Worm (Caenorhabditis elegans) whole organism, L4 larva: ENCODE data around the gene Y6E2A.1.

Source experiments
- F44E2.7 ChIP-seq: fragments of 200-800 bp; sonication (Bioruptor generic); IDR thresholded peaks from 2 replicates; pipeline ENCODE4 v2.1.2; 2022; ENCODE audit warnings: missing genetic modification characterization, missing compliant biosample characterization
- ZK337.2 ChIP-seq: fragments of 200-800 bp; sonication (Bioruptor generic); IDR thresholded peaks from 2 replicates; pipeline ENCODE4 v1.3.6; 2022; ENCODE audit warnings: missing genetic modification reagents, missing genetic modification characterization, missing compliant biosample characterization
- ZK546.5 ChIP-seq, 2 experiments: sonication (generic microtip); optimal IDR thresholded peaks; 2 replicates each; lab custom pipeline; 2017; ENCODE audit warnings: missing biosample characterization in 2 of 2, missing genetic modification characterization in 2 of 2
- ceh-62 ChIP-seq: sonication (generic microtip); optimal IDR thresholded peaks from 2 replicates; lab custom pipeline; 2017; ENCODE audit warnings: missing biosample characterization, missing genetic modification characterization
- ces-1 ChIP-seq: fragments of 150-350 bp; sonication (generic microtip); optimal IDR thresholded peaks from 4 replicates; lab custom pipeline; 2014; ENCODE audit warnings: missing biosample characterization, missing genetic modification reagents, missing genetic modification characterization
- cey-2 ChIP-seq: sonication (generic microtip); optimal IDR thresholded peaks from 3 replicates; lab custom pipeline; 2017; ENCODE audit warnings: missing genetic modification characterization, mild to moderate bottlenecking, missing compliant biosample characterization, antibody characterized with exemption, borderline replicate concordance; ENCODE audit not compliant: insufficient read depth
- daf-19 ChIP-seq: fragments of 200-800 bp; sonication (Bioruptor generic); conservative IDR thresholded peaks from 2 replicates; pipeline ENCODE4 v1.3.6; 2022; ENCODE audit warnings: missing genetic modification characterization, missing compliant biosample characterization
- daf-8 ChIP-seq: fragments of 200-800 bp; sonication (Bioruptor generic); IDR thresholded peaks from 2 replicates; pipeline ENCODE4 v1.3.6; 2022; ENCODE audit warnings: missing genetic modification characterization, missing compliant biosample characterization
- dmd-6 ChIP-seq: fragments of 200-800 bp; sonication (Bioruptor generic); IDR thresholded peaks from 2 replicates; pipeline ENCODE4 v1.3.6; 2022; ENCODE audit warnings: missing genetic modification reagents, missing genetic modification characterization, missing compliant biosample characterization
- dmd-8 ChIP-seq: fragments of 200-800 bp; sonication (Bioruptor generic); IDR thresholded peaks from 2 replicates; pipeline ENCODE4 v1.3.6; 2022; ENCODE audit warnings: missing genetic modification characterization, missing compliant biosample characterization
- dpl-1 ChIP-seq: fragments of 150-350 bp; optimal IDR thresholded peaks from 2 replicates; lab custom pipeline; 2014; ENCODE audit warnings: missing biosample characterization, missing genetic modification reagents, missing genetic modification characterization
- duxl-1 ChIP-seq: sonication (generic microtip); optimal IDR thresholded peaks from 2 replicates; lab custom pipeline; 2016; ENCODE audit warnings: mild to moderate bottlenecking, missing genetic modification characterization, moderate library complexity, missing compliant biosample characterization; ENCODE audit not compliant: poor library complexity
- egl-27 ChIP-seq: sonication (generic microtip); optimal IDR thresholded peaks from 3 replicates; lab custom pipeline; 2017; ENCODE audit warnings: missing biosample characterization, missing genetic modification reagents, missing genetic modification characterization
- lim-7 ChIP-seq: fragments of 200-800 bp; sonication (Bioruptor generic); IDR thresholded peaks from 2 replicates; pipeline ENCODE4 v1.3.6; 2022; ENCODE audit warnings: missing genetic modification characterization, missing compliant biosample characterization
- lin-13 ChIP-seq: fragments of 150-350 bp; optimal IDR thresholded peaks from 2 replicates; lab custom pipeline; 2014; ENCODE audit warnings: missing biosample characterization, missing genetic modification reagents, missing genetic modification characterization
- lin-15B ChIP-seq: fragments of 150-350 bp; sonication (generic microtip); optimal IDR thresholded peaks from 3 replicates; lab custom pipeline; 2014; ENCODE audit warnings: missing biosample characterization, missing genetic modification characterization
- lin-38 ChIP-seq: fragments of 200-800 bp; sonication (Bioruptor generic); IDR thresholded peaks from 2 replicates; pipeline ENCODE4 v1.3.6; 2022; ENCODE audit warnings: missing genetic modification reagents, missing genetic modification characterization, missing compliant biosample characterization
- madf-5 ChIP-seq, 2 experiments: fragments of 200-800 bp; sonication (Bioruptor generic); IDR thresholded peaks; 2 replicates each; pipeline ENCODE4 v1.3.6; 2022; ENCODE audit warnings: missing compliant biosample characterization in 2 of 2, missing genetic modification characterization in 2 of 2
- madf-9 ChIP-seq: fragments of 200-800 bp; sonication (Bioruptor generic); conservative IDR thresholded peaks from 2 replicates; pipeline ENCODE4 v1.3.6; 2022; ENCODE audit warnings: missing genetic modification reagents, missing genetic modification characterization, missing compliant biosample characterization
- mdl-1 ChIP-seq, 2 experiments: fragments of 150-350 bp in 1 of 2; sonication (generic microtip) in 1 of 2; optimal IDR thresholded peaks; 2 replicates each; lab custom pipeline; 2014 to 2017; ENCODE audit warnings: missing biosample characterization in 2 of 2, missing genetic modification characterization in 2 of 2
- nhr-102 ChIP-seq: sonication (generic microtip); optimal IDR thresholded peaks from 2 replicates; lab custom pipeline; 2016; ENCODE audit warnings: mild to moderate bottlenecking, missing genetic modification characterization, moderate library complexity, missing compliant biosample characterization
- nhr-11 ChIP-seq: fragments of 150-350 bp; optimal IDR thresholded peaks from 2 replicates; lab custom pipeline; 2014; ENCODE audit warnings: missing biosample characterization, missing genetic modification characterization
- nhr-25 ChIP-seq: sonication (generic microtip); optimal IDR thresholded peaks from 2 replicates; lab custom pipeline; 2017; ENCODE audit warnings: missing genetic modification characterization, mild to moderate bottlenecking, missing compliant biosample characterization, antibody characterized with exemption, moderate library complexity, borderline replicate concordance; ENCODE audit not compliant: insufficient read depth
- nhr-48 ChIP-seq: sonication (generic microtip); optimal IDR thresholded peaks from 2 replicates; lab custom pipeline; 2016; ENCODE audit warnings: mild to moderate bottlenecking, missing genetic modification characterization, missing compliant biosample characterization
- nhr-6 ChIP-seq: fragments of 150-350 bp; optimal IDR thresholded peaks from 2 replicates; lab custom pipeline; 2014; ENCODE audit warnings: missing biosample characterization, missing genetic modification characterization
- nhr-77 ChIP-seq: fragments of 150-350 bp; optimal IDR thresholded peaks from 2 replicates; lab custom pipeline; 2014; ENCODE audit warnings: missing biosample characterization, missing genetic modification characterization
- php-3 ChIP-seq: fragments of 200-800 bp; sonication (Bioruptor generic); IDR thresholded peaks from 2 replicates; pipeline ENCODE4 v1.3.6; 2022; ENCODE audit warnings: missing genetic modification reagents, missing genetic modification characterization, missing compliant biosample characterization
- rbr-2 ChIP-seq: sonication (generic microtip); optimal IDR thresholded peaks from 2 replicates; lab custom pipeline; 2016; ENCODE audit warnings: missing genotype, missing genetic modification characterization, missing compliant biosample characterization
- skn-1 ChIP-seq: fragments of 150-350 bp; optimal IDR thresholded peaks from 2 replicates; lab custom pipeline; 2014; ENCODE audit warnings: missing biosample characterization, missing genetic modification characterization
- tag-97 ChIP-seq: fragments of 200-800 bp; sonication (Bioruptor generic); IDR thresholded peaks from 2 replicates; pipeline ENCODE4 v1.3.6; 2022; ENCODE audit warnings: missing genetic modification characterization, missing compliant biosample characterization
- tra-1 ChIP-seq: fragments of 200-800 bp; sonication (Bioruptor generic); IDR thresholded peaks from 2 replicates; pipeline ENCODE4 v1.3.6; 2022; ENCODE audit warnings: missing genetic modification reagents, missing genetic modification characterization, missing compliant biosample characterization
- zfp-2 ChIP-seq: sonication (generic microtip); optimal IDR thresholded peaks from 2 replicates; lab custom pipeline; 2016; ENCODE audit warnings: mild to moderate bottlenecking, missing genetic modification characterization, missing compliant biosample characterization
- zfp-3 ChIP-seq: fragments of 200-800 bp; sonication (Bioruptor generic); conservative IDR thresholded peaks from 2 replicates; pipeline ENCODE4 v1.3.6; 2022; ENCODE audit warnings: missing genetic modification reagents, missing genetic modification characterization, missing compliant biosample characterization
- zip-11 ChIP-seq: fragments of 200-800 bp; sonication (Bioruptor generic); IDR thresholded peaks from 2 replicates; pipeline ENCODE4 v1.3.6; 2022; ENCODE audit warnings: missing genetic modification characterization, missing compliant biosample characterization
- ztf-7 ChIP-seq: fragments of 150-350 bp; optimal IDR thresholded peaks from 2 replicates; lab custom pipeline; 2014; ENCODE audit warnings: missing biosample characterization, missing genetic modification characterization

Gene Y6E2A.1

DNA sequence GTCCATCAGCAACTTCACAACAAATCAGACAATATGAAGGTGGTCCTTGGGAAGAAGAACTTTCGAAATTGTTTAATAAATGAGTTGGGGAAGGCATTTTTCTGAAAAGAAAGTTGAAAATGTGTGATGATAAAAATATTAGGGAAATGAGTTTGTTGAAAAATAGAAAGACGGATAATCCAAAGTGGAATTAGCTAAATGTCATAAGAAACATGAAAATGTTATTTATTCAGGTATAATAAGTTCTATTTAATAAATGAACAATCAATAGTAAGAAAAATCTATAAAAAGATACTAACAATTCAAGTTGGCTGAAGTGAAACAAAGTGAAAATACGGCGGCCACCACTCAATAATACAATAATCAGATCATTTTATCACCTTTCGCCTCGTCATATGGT is 8.0 kb downstream of the Y6E2A.1 start, which contains the start of gene nhr-53:
TSS of gene nhr-53 (minus strand) at position 101 of the 400 bp plus-strand sequence.
- no peak for TF ChIP-seq tag-97
- no peak for TF ChIP-seq nhr-6
- TF ChIP-seq cey-2, result no peak
- TF ChIP-seq nhr-77 (tag; lab: Kevin White, UChicago), result no peak
- no peak for TF ChIP-seq madf-5 (GFP tag; IDR thresholded peaks at IDR 0.05; lab: Robert Waterston, UW)
- no peak for TF ChIP-seq ces-1 (GFP tag; lab: Kevin White, UChicago)
- no peak for TF ChIP-seq zfp-2 (tag; lab: Kevin White, UChicago)

DNA sequence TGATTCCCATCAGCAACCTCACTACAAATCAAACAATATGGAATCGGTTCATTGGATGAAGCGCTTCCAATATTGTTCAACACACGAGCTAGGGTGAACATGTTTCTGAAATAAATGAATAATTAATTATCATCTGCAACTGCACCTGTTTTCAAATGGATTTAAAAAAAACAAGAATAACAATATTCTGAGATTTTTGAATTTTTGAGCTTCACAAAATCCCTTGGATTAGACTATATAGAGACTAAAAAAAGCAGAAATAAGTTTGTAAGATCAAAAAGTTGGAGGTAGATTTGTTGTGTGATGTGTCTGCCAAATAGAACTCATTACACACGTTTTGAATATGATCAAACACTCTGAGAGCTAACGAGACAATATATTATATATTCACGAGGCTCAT is 10.5 kb downstream of the Y6E2A.1 start, which contains the start of gene nhr-199:
TSS of gene nhr-199 (minus strand) at position 101 of the 400 bp plus-strand sequence.
- TF ChIP-seq daf-8 (GFP tag; lab: Robert Waterston, UW) (no peak), mdl-1 (tag; optimal IDR thresholded peaks at IDR 0.05; lab: Kevin White, UChicago) (no peak), nhr-48 (tag; lab: Kevin White, UChicago) (no peak), duxl-1 (tag; lab: Kevin White, UChicago) (no peak), lin-38 (GFP tag; lab: Robert Waterston, UW) (no peak), egl-27 (tag; lab: Kevin White, UChicago) (no peak), daf-19 (no peak), ztf-7 (tag; lab: Kevin White, UChicago) (no peak), dmd-6 (GFP tag; lab: Robert Waterston, UW) (no peak), F44E2.7 (GFP tag; lab: Robert Waterston, UW) (no peak), dmd-8 (GFP tag; lab: Robert Waterston, UW) (no peak), dpl-1 (GFP tag; lab: Kevin White, UChicago) (no peak), lin-13 (GFP tag; lab: Kevin White, UChicago) (no peak)

- no peak for TF ChIP-seq cey-2
Measured at ce11 chrV:15698099-15698498, 12.2 kb downstream of the Y6E2A.1 start, which contains the start of gene srx-29. srx-29 (minus strand) TSS chrV:15698199.

DNA sequence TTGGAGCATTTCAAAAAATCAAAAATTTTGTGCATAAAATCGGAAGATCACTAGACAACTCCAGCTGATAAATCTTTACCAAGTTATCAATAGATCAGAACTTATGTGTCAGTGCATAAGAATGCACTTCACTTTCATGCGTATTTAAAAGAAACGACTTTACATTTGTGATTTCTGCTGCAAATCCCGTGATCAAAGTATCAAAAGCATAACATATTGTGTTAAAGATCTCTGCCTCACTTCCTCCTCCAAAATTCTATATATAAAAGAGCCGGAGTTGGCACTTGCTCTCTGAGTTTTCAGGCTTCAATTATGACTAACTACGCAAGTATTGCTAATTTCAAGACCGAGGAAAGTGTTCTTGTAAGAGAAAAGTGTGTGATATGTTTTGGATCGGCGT is 16.6 kb downstream of the Y6E2A.1 start, which contains the start of gene nhr-198:
TSS of gene nhr-198 (plus strand) at position 313 of the 400 bp plus-strand sequence.
- TF ChIP-seq F44E2.7 (GFP tag; lab: Robert Waterston, UW), result no peak
- no peak for TF ChIP-seq rbr-2 (tag; lab: Kevin White, UChicago)
- no peak for TF ChIP-seq nhr-25 (tag; lab: Kevin White, UChicago)
- no peak for TF ChIP-seq nhr-102 (tag; lab: Kevin White, UChicago)

ce11 chrV:15689952-15690351 is 20.3 kb downstream of the Y6E2A.1 start, which contains the start of gene nhr-268:
nhr-268 (plus strand) TSS chrV:15690252.
- TF ChIP-seq ZK337.2 (GFP tag; lab: Robert Waterston, UW) (no peak), ZK546.5 (tag; optimal IDR thresholded peaks at IDR 0.05; lab: Kevin White, UChicago) (no peak), skn-1 (no peak), ceh-62 (no peak), madf-9 (no peak), zfp-3 (no peak), lim-7 (GFP tag; lab: Robert Waterston, UW) (no peak), php-3 (GFP tag; lab: Robert Waterston, UW) (no peak), tra-1 (GFP tag; lab: Robert Waterston, UW) (no peak), nhr-11 (tag; lab: Kevin White, UChicago) (no peak), tag-97 (no peak), lin-15B (tag; lab: Kevin White, UChicago) (no peak), zip-11 (GFP tag; lab: Robert Waterston, UW) (no peak), egl-27 (tag; lab: Kevin White, UChicago) (no peak)
